Fruit fly (Drosophila melanogaster): Measurements from ENCODE around the gene nab.
A peak's percentile ranks its signal among the peaks of the same experiment; 100 is the strongest.

nab gene

dm6 chr3L:4132585-4132984 is 28.1 kb downstream of the nab start:
- TF ChIP-seq CG14655 (GFP tag; optimal IDR thresholded peaks at IDR 0.05) (no peak), CG4496 (GFP tag; IDR thresholded peaks at IDR 0.05) (no peak), EcR (GFP tag; optimal IDR thresholded peaks at IDR 0.05) (no peak), Snoo (tag; optimal IDR thresholded peaks at IDR 0.05) (no peak), CG17806 (tag; optimal IDR thresholded peaks at IDR 0.05) (no peak), CG34367 (tag; optimal IDR thresholded peaks at IDR 0.05) (no peak), rn (GFP tag; IDR thresholded peaks at IDR 0.05) (no peak), CG8301 (tag; optimal IDR thresholded peaks at IDR 0.05) (no peak), CG8159 (tag; optimal IDR thresholded peaks at IDR 0.05) (no peak), D1 (tag; optimal IDR thresholded peaks at IDR 0.05) (no peak), Ets98B (GFP tag; IDR thresholded peaks at IDR 0.05) (no peak), CG9948 (tag; optimal IDR thresholded peaks at IDR 0.05) (no peak)

dm6 chr3L:4130743-4131142 is 30.0 kb downstream of the nab start:
- TF ChIP-seq CG13204 (GFP tag; optimal IDR thresholded peaks at IDR 0.05) (no peak), Pif1A (GFP tag; optimal IDR thresholded peaks at IDR 0.05) (no peak), Pif1B (GFP tag; optimal IDR thresholded peaks at IDR 0.05) (no peak), fd96Ca (GFP tag; IDR thresholded peaks at IDR 0.05) (no peak), EcR (GFP tag; optimal IDR thresholded peaks at IDR 0.05) (no peak), Ets98B (GFP tag; IDR thresholded peaks at IDR 0.05) (no peak), CG8301 (tag; optimal IDR thresholded peaks at IDR 0.05) (no peak), CG10348 (GFP tag; IDR thresholded peaks at IDR 0.05) (no peak), CG12605 (GFP tag; IDR thresholded peaks at IDR 0.05) (no peak), CG17806 (tag; optimal IDR thresholded peaks at IDR 0.05) (no peak), CG14655 (GFP tag; optimal IDR thresholded peaks at IDR 0.05) (no peak), rn (GFP tag; IDR thresholded peaks at IDR 0.05) (no peak), CG15710 (tag; optimal IDR thresholded peaks at IDR 0.05) (no peak), CG4496 (GFP tag; IDR thresholded peaks at IDR 0.05) (no peak), gl (tag; optimal IDR thresholded peaks at IDR 0.05) (no peak), D1 (tag; optimal IDR thresholded peaks at IDR 0.05) (no peak), CG9948 (tag; optimal IDR thresholded peaks at IDR 0.05) (no peak), CG8159 (tag; optimal IDR thresholded peaks at IDR 0.05) (no peak), CG34367 (tag; optimal IDR thresholded peaks at IDR 0.05) (no peak), Snoo (tag; optimal IDR thresholded peaks at IDR 0.05) (no peak)

- no peak for TF ChIP-seq Snoo (tag; optimal IDR thresholded peaks at IDR 0.05)
- no peak for TF ChIP-seq CG9948 (tag; optimal IDR thresholded peaks at IDR 0.05)
- no peak for TF ChIP-seq CG13204 (GFP tag; optimal IDR thresholded peaks at IDR 0.05)
- no peak for TF ChIP-seq CG32121 (GFP tag; IDR thresholded peaks at IDR 0.05)
- TF ChIP-seq Pif1B (GFP tag; optimal IDR thresholded peaks at IDR 0.05), result no peak
- no peak for TF ChIP-seq EcR (GFP tag; optimal IDR thresholded peaks at IDR 0.05)
- no peak for TF ChIP-seq fd96Ca (GFP tag; IDR thresholded peaks at IDR 0.05)
- no peak for TF ChIP-seq CG12605 (GFP tag; IDR thresholded peaks at IDR 0.05)
- no peak for TF ChIP-seq CG14655 (GFP tag; optimal IDR thresholded peaks at IDR 0.05)
- TF ChIP-seq CG17806 (tag; optimal IDR thresholded peaks at IDR 0.05), result no peak
- no peak for TF ChIP-seq gl (tag; optimal IDR thresholded peaks at IDR 0.05)
- no peak for TF ChIP-seq CG10348 (GFP tag; IDR thresholded peaks at IDR 0.05)
- no peak for TF ChIP-seq CG4496 (GFP tag; IDR thresholded peaks at IDR 0.05)
- no peak for TF ChIP-seq CG8301 (tag; optimal IDR thresholded peaks at IDR 0.05)
- no peak for TF ChIP-seq D1 (tag; optimal IDR thresholded peaks at IDR 0.05)
- no peak for TF ChIP-seq CG34367 (tag; optimal IDR thresholded peaks at IDR 0.05)
- TF ChIP-seq Pif1A (GFP tag; optimal IDR thresholded peaks at IDR 0.05), result no peak
- no peak for TF ChIP-seq CG15710 (tag; optimal IDR thresholded peaks at IDR 0.05)
Observed at dm6 chr3L:4128579-4128978, 32.2 kb downstream of the nab start.

dm6 chr3L:4125709-4126108 is 35.0 kb downstream of the nab start:
- TF ChIP-seq CG4496 (GFP tag; IDR thresholded peaks at IDR 0.05) (no peak), Pif1A (GFP tag; optimal IDR thresholded peaks at IDR 0.05) (no peak)

dm6 chr3L:4122185-4122767 is 38.5 kb downstream of the nab start, which contains the start of gene Chd64:
Gene Chd64, minus strand, starts transcription at chr3L:4122388.
- TF ChIP-seq CG32121 (GFP tag; IDR thresholded peaks at IDR 0.05) (peak; percentile 27; the same call in 1 of the 2 replicates), D1 (tag; optimal IDR thresholded peaks at IDR 0.05) (no peak), CG17806 (tag; optimal IDR thresholded peaks at IDR 0.05) (no peak), CG9948 (tag; optimal IDR thresholded peaks at IDR 0.05) (no peak), Ets98B (GFP tag; IDR thresholded peaks at IDR 0.05) (peak; percentile 45; the same call in 1 of the 2 replicates), CG34367 (tag; optimal IDR thresholded peaks at IDR 0.05) (no peak), Snoo (tag; optimal IDR thresholded peaks at IDR 0.05) (peak; percentile 60), rn (GFP tag; IDR thresholded peaks at IDR 0.05) (no peak), CG13204 (GFP tag; optimal IDR thresholded peaks at IDR 0.05) (no peak), CG12605 (GFP tag; IDR thresholded peaks at IDR 0.05) (peak; percentile 37; the same call in 1 of the 2 replicates), Pif1A (GFP tag; optimal IDR thresholded peaks at IDR 0.05) (no peak), CG8301 (tag; optimal IDR thresholded peaks at IDR 0.05) (no peak), CG4496 (GFP tag; IDR thresholded peaks at IDR 0.05) (peak; percentile 53; the same call in 1 of the 3 replicates), CG10348 (GFP tag; IDR thresholded peaks at IDR 0.05) (no peak), Pif1B (GFP tag; optimal IDR thresholded peaks at IDR 0.05) (no peak), EcR (GFP tag; optimal IDR thresholded peaks at IDR 0.05) (peak; percentile 45), CG8159 (tag; optimal IDR thresholded peaks at IDR 0.05) (no peak), gl (tag; optimal IDR thresholded peaks at IDR 0.05) (no peak), fd96Ca (GFP tag; IDR thresholded peaks at IDR 0.05) (peak; percentile 64; the same call in 1 of the 3 replicates), CG15710 (tag; optimal IDR thresholded peaks at IDR 0.05) (peak; percentile 3), CG14655 (GFP tag; optimal IDR thresholded peaks at IDR 0.05) (no peak)

- no peak for TF ChIP-seq CG8159 (tag; optimal IDR thresholded peaks at IDR 0.05)
- no peak for TF ChIP-seq fd96Ca (GFP tag; IDR thresholded peaks at IDR 0.05)
- no peak for TF ChIP-seq CG32121 (GFP tag; IDR thresholded peaks at IDR 0.05)
- TF ChIP-seq rn (GFP tag; IDR thresholded peaks at IDR 0.05), result no peak
- no peak for TF ChIP-seq Snoo (tag; optimal IDR thresholded peaks at IDR 0.05)
- TF ChIP-seq Pif1B (GFP tag; optimal IDR thresholded peaks at IDR 0.05), result no peak
- no peak for TF ChIP-seq Pif1A (GFP tag; optimal IDR thresholded peaks at IDR 0.05)
Observed at dm6 chr3L:4121589-4121988, 39.1 kb downstream of the nab start.
